Worm (Caenorhabditis elegans): ENCODE measurements around the gene ZC204.12.

- TF ChIP-seq mxl-2 (GFP tag; conservative IDR thresholded peaks at IDR 0.05) = no peak
- no peak for TF ChIP-seq F44E2.7 (GFP tag; IDR thresholded peaks at IDR 0.05)
- TF ChIP-seq unc-62 (GFP tag; optimal IDR thresholded peaks at IDR 0.05 in 1 of 2) = no peak
- no peak for TF ChIP-seq unc-62 (tag; optimal IDR thresholded peaks at IDR 0.05)
- TF ChIP-seq fkh-10 (GFP tag; optimal IDR thresholded peaks at IDR 0.05) = no peak
Measured at ce11 chrII:1692827-1693226, 35.7 kb upstream of the ZC204.12 start, which contains the start of gene fbxc-21.
